Worm (Caenorhabditis elegans) whole organism, late embryonic: Measurements from ENCODE around the gene sptl-3.

ENCODE experiments used
- C08G9.2 ChIP-seq: sonication (generic microtip); optimal IDR thresholded peaks from 2 replicates; lab custom pipeline; 2016; ENCODE audit warnings: mild to moderate bottlenecking, missing genetic modification characterization, moderate library complexity, missing compliant biosample characterization
- Y22D7AL.16 ChIP-seq: sonication (generic microtip); optimal IDR thresholded peaks from 2 replicates; lab custom pipeline; 2016; ENCODE audit warnings: missing genetic modification characterization, missing compliant biosample characterization
- ceh-18 ChIP-seq: sonication (generic microtip); optimal IDR thresholded peaks from 2 replicates; lab custom pipeline; 2016; ENCODE audit warnings: missing genetic modification characterization, missing compliant biosample characterization
- ceh-19 ChIP-seq: fragments of 200-800 bp; sonication (Bioruptor generic); optimal IDR thresholded peaks from 2 replicates; lab custom pipeline; 2018; ENCODE audit warnings: mild to moderate bottlenecking, missing genetic modification characterization, missing compliant biosample characterization
- ceh-2 ChIP-seq: sonication (generic microtip); optimal IDR thresholded peaks from 2 replicates; lab custom pipeline; 2016; ENCODE audit warnings: missing genotype, missing genetic modification characterization, missing compliant biosample characterization
- ceh-24 ChIP-seq: sonication (generic microtip); optimal IDR thresholded peaks from 2 replicates; lab custom pipeline; 2016; ENCODE audit warnings: mild to moderate bottlenecking, missing genetic modification characterization, missing compliant biosample characterization
- ceh-31 ChIP-seq: sonication (generic microtip); optimal IDR thresholded peaks from 2 replicates; lab custom pipeline; 2016; ENCODE audit warnings: missing genetic modification characterization, missing compliant biosample characterization
- ceh-45 ChIP-seq: fragments of 200-800 bp; sonication (Bioruptor generic); IDR thresholded peaks from 2 replicates; pipeline ENCODE4 v1.3.6; 2022; ENCODE audit warnings: missing genetic modification reagents, missing genetic modification characterization, missing compliant biosample characterization
- ceh-48 ChIP-seq: sonication (generic microtip); optimal IDR thresholded peaks from 2 replicates; lab custom pipeline; 2016; ENCODE audit warnings: missing genetic modification characterization, inconsistent platforms, missing compliant biosample characterization
- ceh-6 ChIP-seq: fragments of 200-800 bp; sonication (Bioruptor generic); optimal IDR thresholded peaks from 2 replicates; lab custom pipeline; 2018; ENCODE audit warnings: mild to moderate bottlenecking, missing genetic modification characterization, missing compliant biosample characterization
- ets-4 ChIP-seq: sonication (generic microtip); optimal IDR thresholded peaks from 2 replicates; lab custom pipeline; 2016; ENCODE audit warnings: missing genetic modification characterization, missing compliant biosample characterization
- eyg-1 ChIP-seq: sonication (generic microtip); optimal IDR thresholded peaks from 2 replicates; lab custom pipeline; 2016; ENCODE audit warnings: missing genotype, missing genetic modification characterization, missing compliant biosample characterization
- hlh-15 ChIP-seq: sonication (generic microtip); optimal IDR thresholded peaks from 2 replicates; lab custom pipeline; 2016; ENCODE audit warnings: missing genetic modification characterization, missing compliant biosample characterization
- hlh-30 ChIP-seq: sonication (generic microtip); optimal IDR thresholded peaks from 2 replicates; lab custom pipeline; 2017; ENCODE audit warnings: antibody characterized with exemption, missing genetic modification characterization, missing compliant biosample characterization; ENCODE audit not compliant: insufficient read depth
- hlh-6 ChIP-seq: sonication (generic microtip); optimal IDR thresholded peaks from 2 replicates; lab custom pipeline; 2016; ENCODE audit warnings: missing genotype, missing genetic modification characterization, missing compliant biosample characterization
- hlh-8 ChIP-seq: sonication (generic microtip); optimal IDR thresholded peaks from 2 replicates; lab custom pipeline; 2016; ENCODE audit warnings: missing genotype, missing genetic modification characterization, missing compliant biosample characterization
- lin-11 ChIP-seq: fragments of 200-800 bp; sonication (Bioruptor generic); optimal IDR thresholded peaks from 2 replicates; lab custom pipeline; 2018; ENCODE audit warnings: mild to moderate bottlenecking, missing genetic modification characterization, missing compliant biosample characterization
- madf-2 ChIP-seq: sonication (generic microtip); optimal IDR thresholded peaks from 2 replicates; lab custom pipeline; 2017; ENCODE audit warnings: missing genetic modification characterization, missing compliant biosample characterization
- mec-3 ChIP-seq: sonication (generic microtip); optimal IDR thresholded peaks from 2 replicates; lab custom pipeline; 2016; ENCODE audit warnings: borderline replicate concordance, missing genetic modification characterization, missing compliant biosample characterization
- nfya-1 ChIP-seq: sonication (generic microtip); optimal IDR thresholded peaks from 2 replicates; lab custom pipeline; 2017; ENCODE audit warnings: missing genetic modification characterization, mild to moderate bottlenecking, missing compliant biosample characterization, antibody characterized with exemption, moderate library complexity
- nhr-11 ChIP-seq: fragments of 150-350 bp; optimal IDR thresholded peaks from 2 replicates; lab custom pipeline; 2014; ENCODE audit warnings: missing biosample characterization, missing genetic modification characterization
- nhr-232 ChIP-seq: sonication (generic microtip); optimal IDR thresholded peaks from 2 replicates; lab custom pipeline; 2016; ENCODE audit warnings: missing genetic modification characterization, missing compliant biosample characterization
- odd-2 ChIP-seq: sonication (generic microtip); optimal IDR thresholded peaks from 2 replicates; lab custom pipeline; 2017; ENCODE audit warnings: antibody characterized with exemption, mild to moderate bottlenecking, missing genetic modification characterization, missing compliant biosample characterization
- pag-3 ChIP-seq: sonication (generic microtip); optimal IDR thresholded peaks from 2 replicates; lab custom pipeline; 2016; ENCODE audit warnings: missing compliant biosample characterization, missing genetic modification characterization, borderline replicate concordance
- pha-2 ChIP-seq: sonication (generic microtip); optimal IDR thresholded peaks from 2 replicates; lab custom pipeline; 2017; ENCODE audit warnings: mild to moderate bottlenecking, missing genetic modification characterization, missing compliant biosample characterization
- pha-4 ChIP-seq: fragments of 150-350 bp; optimal IDR thresholded peaks from 2 replicates; lab custom pipeline; 2018; ENCODE audit warnings: missing biosample characterization, missing genetic modification reagents, missing genetic modification characterization
- rnt-1 ChIP-seq: sonication (generic microtip); optimal IDR thresholded peaks from 2 replicates; lab custom pipeline; 2016; ENCODE audit warnings: missing genetic modification characterization, missing compliant biosample characterization
- sdc-2 ChIP-seq: sonication (generic microtip); optimal IDR thresholded peaks from 2 replicates; lab custom pipeline; 2016; ENCODE audit warnings: missing genotype, missing genetic modification characterization, missing compliant biosample characterization
- sox-4 ChIP-seq: sonication (generic microtip); optimal IDR thresholded peaks from 2 replicates; lab custom pipeline; 2017; ENCODE audit warnings: mild to moderate bottlenecking, missing genetic modification characterization, inconsistent platforms, missing compliant biosample characterization
- tbx-2 ChIP-seq: sonication (generic microtip); optimal IDR thresholded peaks from 2 replicates; lab custom pipeline; 2016; ENCODE audit warnings: missing genetic modification characterization, missing compliant biosample characterization
- ttx-3 ChIP-seq: sonication (generic microtip); optimal IDR thresholded peaks from 2 replicates; lab custom pipeline; 2016; ENCODE audit warnings: missing genetic modification reagents, missing genetic modification characterization, missing compliant biosample characterization
- unc-3 ChIP-seq, 2 experiments: fragments of 200-800 bp in 1 of 2; sonication (Bioruptor generic) in 1 of 2; sonication (generic microtip) in 1 of 2; conservative IDR thresholded peaks in 1 of 2; optimal IDR thresholded peaks in 1 of 2; 2 replicates each; pipeline versions ENCODE4 v1.3.6 to Lab custom; 2016 to 2022; ENCODE audit warnings: missing compliant biosample characterization in 2 of 2, missing genetic modification characterization in 2 of 2, missing genetic modification reagents in 1 of 2
- unc-42 ChIP-seq: sonication (generic microtip); optimal IDR thresholded peaks from 2 replicates; lab custom pipeline; 2016; ENCODE audit warnings: missing genotype, missing genetic modification characterization, missing compliant biosample characterization
- unc-55 ChIP-seq: sonication (generic microtip); optimal IDR thresholded peaks from 2 replicates; lab custom pipeline; 2017; ENCODE audit warnings: missing biosample characterization, missing genetic modification reagents, missing genetic modification characterization
- unc-86 ChIP-seq: sonication (generic microtip); optimal IDR thresholded peaks from 2 replicates; lab custom pipeline; 2016; ENCODE audit warnings: missing genetic modification characterization, missing compliant biosample characterization

The sptl-3 gene

ce11 chrV:13899213-13899612 is 6.1 kb downstream of the sptl-3 start, which contains the start of gene oac-3:
Gene oac-3, plus strand, starts transcription at chrV:13899513.
- TF ChIP-seq sdc-2 (no peak), Y22D7AL.16 (tag; lab: Kevin White, UChicago) (no peak), sox-4 (tag; lab: Kevin White, UChicago) (no peak), odd-2 (tag; lab: Kevin White, UChicago) (no peak), ceh-48 (tag; lab: Kevin White, UChicago) (no peak), tbx-2 (tag; lab: Kevin White, UChicago) (no peak), unc-42 (tag; lab: Kevin White, UChicago) (no peak), nfya-1 (tag; lab: Kevin White, UChicago) (no peak), eyg-1 (tag; lab: Kevin White, UChicago) (no peak), hlh-15 (tag; lab: Kevin White, UChicago) (no peak), mec-3 (tag; lab: Kevin White, UChicago) (no peak), ceh-18 (tag; lab: Kevin White, UChicago) (no peak), pag-3 (tag; lab: Kevin White, UChicago) (no peak), unc-86 (no peak), C08G9.2 (tag; lab: Kevin White, UChicago) (no peak), lin-11 (tag; lab: Kevin White, UChicago) (no peak), ceh-6 (GFP tag; lab: Kevin White, UChicago) (no peak), nhr-232 (tag; lab: Kevin White, UChicago) (no peak), unc-3 (GFP tag; conservative IDR thresholded peaks at IDR 0.05; lab: Robert Waterston, UW) (no peak), unc-3 (tag; optimal IDR thresholded peaks at IDR 0.05; lab: Kevin White, UChicago) (no peak)

- TF ChIP-seq unc-42 (tag; lab: Kevin White, UChicago) (no peak), lin-11 (tag; lab: Kevin White, UChicago) (no peak), ceh-45 (GFP tag; lab: Robert Waterston, UW) (no peak), odd-2 (tag; lab: Kevin White, UChicago) (no peak)
Observed at ce11 chrV:13902495-13902894, 9.4 kb downstream of the sptl-3 start, which contains the start of gene C06B3.1. Gene C06B3.1, plus strand, starts transcription at chrV:13902795.

ce11 chrV:13904446-13904845 is 11.3 kb downstream of the sptl-3 start, which contains the start of gene stdh-3:
Gene stdh-3, plus strand, starts transcription at chrV:13904611.
- TF ChIP-seq ceh-48 (tag; lab: Kevin White, UChicago) (no peak), ceh-19 (GFP tag; lab: Kevin White, UChicago) (no peak), rnt-1 (tag; lab: Kevin White, UChicago) (no peak), pha-4 (tag; lab: Kevin White, UChicago) (no peak), ceh-6 (GFP tag; lab: Kevin White, UChicago) (no peak), odd-2 (tag; lab: Kevin White, UChicago) (no peak), ets-4 (tag; lab: Kevin White, UChicago) (no peak), lin-11 (tag; lab: Kevin White, UChicago) (no peak), unc-42 (tag; lab: Kevin White, UChicago) (no peak)

- TF ChIP-seq unc-42 (tag; lab: Kevin White, UChicago) (peak; percentile 86), hlh-8 (tag; lab: Kevin White, UChicago) (no peak)
Observed at ce11 chrV:13906166-13906565, 13.0 kb downstream of the sptl-3 start, which contains the start of gene stdh-1. Gene stdh-1, plus strand, starts transcription at chrV:13906492.

- TF ChIP-seq ceh-2 (tag; lab: Kevin White, UChicago): no peak
- no peak for TF ChIP-seq unc-42 (tag; lab: Kevin White, UChicago)
- no peak for TF ChIP-seq ceh-24 (tag; lab: Kevin White, UChicago)
- TF ChIP-seq C08G9.2 (tag; lab: Kevin White, UChicago): no peak
- TF ChIP-seq ceh-31 (tag; lab: Kevin White, UChicago): no peak
- no peak for TF ChIP-seq hlh-6 (tag; lab: Kevin White, UChicago)
- TF ChIP-seq unc-86: no peak
- TF ChIP-seq Y22D7AL.16 (tag; lab: Kevin White, UChicago): no peak
- no peak for TF ChIP-seq nhr-11
- no peak for TF ChIP-seq tbx-2 (tag; lab: Kevin White, UChicago)
- no peak for TF ChIP-seq hlh-15 (tag; lab: Kevin White, UChicago)
- TF ChIP-seq unc-55 (GFP tag; lab: Kevin White, UChicago): no peak
- TF ChIP-seq pha-4 (tag; lab: Kevin White, UChicago): no peak
- TF ChIP-seq ttx-3 (tag; lab: Kevin White, UChicago): no peak
- TF ChIP-seq hlh-30 (tag; lab: Kevin White, UChicago): no peak
- no peak for TF ChIP-seq madf-2
- no peak for TF ChIP-seq ceh-45 (GFP tag; lab: Robert Waterston, UW)
- no peak for TF ChIP-seq pha-2
- TF ChIP-seq, all 69 proteins: peak for 0
Observed at ce11 chrV:13907557-13908104, 14.5 kb downstream of the sptl-3 start.
